Worm (Caenorhabditis elegans) whole organism, midembryonic: Measurements from ENCODE around the gene F59G1.4.

Experiments used
- T22C8.4 ChIP-seq: fragments of 200-800 bp; sonication (Bioruptor generic); IDR thresholded peaks from 2 replicates; pipeline ENCODE4 v1.3.6; 2022; ENCODE audit warnings: missing genetic modification characterization, missing compliant biosample characterization
- cog-1 ChIP-seq: sonication (generic microtip); optimal IDR thresholded peaks from 2 replicates; lab custom pipeline; 2016; ENCODE audit warnings: missing genetic modification characterization, missing compliant biosample characterization
- flt-1 ChIP-seq: fragments of 200-800 bp; sonication (Bioruptor generic); IDR thresholded peaks from 2 replicates; pipeline ENCODE4 v1.3.6; 2022; ENCODE audit warnings: missing genetic modification characterization, missing compliant biosample characterization
- klf-2 ChIP-seq: fragments of 200-800 bp; sonication (Bioruptor generic); conservative IDR thresholded peaks from 2 replicates; pipeline ENCODE4 v1.3.6; 2022; ENCODE audit warnings: missing genetic modification reagents, missing genetic modification characterization, missing compliant biosample characterization
- med-1 ChIP-seq: sonication (generic microtip); optimal IDR thresholded peaks from 2 replicates; lab custom pipeline; 2017; ENCODE audit warnings: missing genetic modification characterization, mild to moderate bottlenecking, missing compliant biosample characterization, antibody characterized with exemption, missing genetic modification reagents; ENCODE audit not compliant: insufficient read depth
- ref-1 ChIP-seq: fragments of 200-800 bp; sonication (Bioruptor generic); conservative IDR thresholded peaks from 2 replicates; pipeline ENCODE4 v1.3.6; 2022; ENCODE audit warnings: missing genetic modification reagents, missing genetic modification characterization, missing compliant biosample characterization
- tab-1 ChIP-seq: fragments of 200-800 bp; sonication (Bioruptor generic); IDR thresholded peaks from 2 replicates; pipeline ENCODE4 v1.3.6; 2022; ENCODE audit warnings: missing genetic modification characterization, missing compliant biosample characterization
- ztf-23 ChIP-seq: fragments of 200-800 bp; sonication (Bioruptor generic); IDR thresholded peaks from 2 replicates; pipeline ENCODE4 v1.3.6; 2022; ENCODE audit warnings: missing genetic modification reagents, missing genetic modification characterization, missing compliant biosample characterization

ce11 chrII:5874130-5874529 lies 21.8 kb upstream of the F59G1.4 start:
- TF ChIP-seq med-1 (GFP tag; lab: Kevin White, UChicago) = no peak
- no peak for TF ChIP-seq ref-1 (GFP tag; lab: Robert Waterston, UW)
- TF ChIP-seq ztf-23 (GFP tag; lab: Robert Waterston, UW) = no peak
- no peak for TF ChIP-seq tab-1 (GFP tag; lab: Robert Waterston, UW)
- TF ChIP-seq cog-1 (tag; lab: Kevin White, UChicago) = no peak
- TF ChIP-seq flt-1 (GFP tag; lab: Robert Waterston, UW) = no peak
- no peak for TF ChIP-seq klf-2 (GFP tag; lab: Robert Waterston, UW)
- no peak for TF ChIP-seq T22C8.4 (GFP tag; lab: Robert Waterston, UW)
